Worm (Caenorhabditis elegans) whole organism, early embryonic: ENCODE results near the gene rol-3.

Source experiments
- F13C5.2 ChIP-seq: sonication (generic microtip); optimal IDR thresholded peaks from 2 replicates; lab custom pipeline; 2017; ENCODE audit warnings: mild to moderate bottlenecking, missing genetic modification characterization, inconsistent platforms, missing compliant biosample characterization
- aly-1 ChIP-seq: sonication (generic microtip); optimal IDR thresholded peaks from 2 replicates; lab custom pipeline; 2016; ENCODE audit warnings: missing genetic modification characterization, missing compliant biosample characterization
- ama-1 ChIP-seq: fragments of 150-350 bp; optimal IDR thresholded peaks from 2 replicates; lab custom pipeline; 2014
- ceh-36 ChIP-seq: sonication (generic microtip); optimal IDR thresholded peaks from 2 replicates; lab custom pipeline; 2016; ENCODE audit warnings: missing genetic modification characterization, inconsistent platforms, missing compliant biosample characterization
- ets-7 ChIP-seq: sonication (generic microtip); optimal IDR thresholded peaks from 2 replicates; lab custom pipeline; 2016; ENCODE audit warnings: missing genotype, missing genetic modification characterization, missing compliant biosample characterization
- flt-1 ChIP-seq: fragments of 200-800 bp; sonication (Bioruptor generic); IDR thresholded peaks from 2 replicates; pipeline ENCODE4 v1.3.6; 2022; ENCODE audit warnings: missing genetic modification characterization, missing compliant biosample characterization
- hmbx-1 ChIP-seq: sonication (generic microtip); optimal IDR thresholded peaks from 2 replicates; lab custom pipeline; 2016; ENCODE audit warnings: mild to moderate bottlenecking, missing genetic modification characterization, missing compliant biosample characterization
- hnd-1 ChIP-seq: sonication (generic microtip); optimal IDR thresholded peaks from 2 replicates; lab custom pipeline; 2016; ENCODE audit warnings: missing genetic modification characterization, missing compliant biosample characterization
- pes-1 ChIP-seq: fragments of 200-800 bp; sonication (Bioruptor generic); IDR thresholded peaks from 2 replicates; pipeline ENCODE4 v1.3.6; 2022; ENCODE audit warnings: missing genetic modification reagents, missing genetic modification characterization, missing compliant biosample characterization
- sea-1 ChIP-seq: fragments of 200-800 bp; sonication (Bioruptor generic); conservative IDR thresholded peaks from 2 replicates; pipeline ENCODE4 v1.3.6; 2022; ENCODE audit warnings: missing genetic modification characterization, missing compliant biosample characterization
- tbx-11 ChIP-seq: fragments of 200-800 bp; sonication (Bioruptor generic); IDR thresholded peaks from 2 replicates; pipeline ENCODE4 v1.3.6; 2022; ENCODE audit warnings: missing genetic modification characterization, missing compliant biosample characterization
- tbx-37 ChIP-seq: fragments of 200-800 bp; sonication (Bioruptor generic); conservative IDR thresholded peaks from 2 replicates; pipeline ENCODE4 v1.3.6; 2022; ENCODE audit warnings: missing genetic modification reagents, missing genetic modification characterization, missing compliant biosample characterization
- tra-4 ChIP-seq: sonication (generic microtip); optimal IDR thresholded peaks from 2 replicates; lab custom pipeline; 2017; ENCODE audit warnings: missing genetic modification characterization, missing compliant biosample characterization

- no peak for TF ChIP-seq ceh-36
- TF ChIP-seq hmbx-1 (tag; lab: Kevin White, UChicago): no peak
- TF ChIP-seq tra-4 (tag; lab: Kevin White, UChicago): no peak
- no peak for TF ChIP-seq sea-1 (GFP tag; lab: Robert Waterston, UW)
- TF ChIP-seq F13C5.2: no peak
- TF ChIP-seq aly-1 (tag; lab: Kevin White, UChicago): no peak
- TF ChIP-seq tbx-37: no peak
- TF ChIP-seq flt-1 (GFP tag; lab: Robert Waterston, UW): no peak
- TF ChIP-seq ama-1 (lab: Kevin White, UChicago): no peak
- no peak for TF ChIP-seq pes-1 (GFP tag; lab: Robert Waterston, UW)
- no peak for TF ChIP-seq ets-7 (tag; lab: Kevin White, UChicago)
- no peak for TF ChIP-seq hnd-1 (tag; lab: Kevin White, UChicago)
- no peak for TF ChIP-seq tbx-11 (GFP tag; lab: Robert Waterston, UW)
Observed at ce11 chrV:8212816-8213215, 25.4 kb downstream of the rol-3 start.
